Worm (Caenorhabditis elegans) whole organism, mixed stage, embryonic: ENCODE measurements around the gene pgp-6.

Source experiments
- lin-13 ChIP-seq: fragments of 150-350 bp; optimal IDR thresholded peaks from 2 replicates; lab custom pipeline; 2014; ENCODE audit warnings: missing biosample characterization, missing genetic modification characterization
- nhr-12 ChIP-seq: fragments of 150-350 bp; optimal IDR thresholded peaks from 2 replicates; lab custom pipeline; 2014; ENCODE audit warnings: missing biosample characterization, missing genetic modification characterization
- nhr-28 ChIP-seq: fragments of 150-350 bp; optimal IDR thresholded peaks from 2 replicates; lab custom pipeline; 2014; ENCODE audit warnings: missing biosample characterization, missing genetic modification characterization

ce11 chrX:10909661-10910060, 32.4 kb upstream of the pgp-6 start:
- no peak for TF ChIP-seq nhr-28 (tag; lab: Kevin White, UChicago)
- no peak for TF ChIP-seq lin-13 (tag; lab: Kevin White, UChicago)
- TF ChIP-seq nhr-12 (tag; lab: Kevin White, UChicago) = no peak
